Fruit fly (Drosophila melanogaster): ENCODE results near the gene betaTub97EF.

Gene betaTub97EF

DNA sequence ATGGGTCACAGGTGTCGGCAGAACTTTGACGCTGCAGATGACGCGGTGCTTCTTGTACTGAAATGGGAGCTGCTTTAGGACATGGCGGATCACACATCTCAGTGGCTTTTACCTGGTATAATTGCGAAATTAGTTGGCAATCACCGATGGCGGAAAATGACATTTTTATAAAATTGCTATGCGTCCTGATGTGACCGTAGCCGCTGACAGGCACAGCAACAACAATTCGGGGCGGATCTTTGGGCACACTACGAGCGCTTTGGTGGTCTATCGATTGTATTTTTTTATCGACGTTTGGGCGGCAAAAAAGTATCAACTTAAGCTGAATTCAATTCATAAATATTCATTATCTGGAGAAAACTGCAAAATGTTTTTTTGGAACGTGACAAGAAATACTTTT lies 34.3 kb downstream of the betaTub97EF start, which contains the start of gene CG4951 (continued):
- TF ChIP-seq crp (GFP tag; optimal IDR thresholded peaks at IDR 0.05), result peak in 1 of 2 experiments; percentile 20
- no peak for TF ChIP-seq ATbp (GFP tag; optimal IDR thresholded peaks at IDR 0.05)
- TF ChIP-seq Xrp1 (GFP tag; IDR thresholded peaks at IDR 0.05), result no peak
- no peak for TF ChIP-seq tio (GFP tag; optimal IDR thresholded peaks at IDR 0.05)
- TF ChIP-seq CG31388 (GFP tag; optimal IDR thresholded peaks at IDR 0.05), result no peak
- no peak for TF ChIP-seq lbe (GFP tag; optimal IDR thresholded peaks at IDR 0.05)
- TF ChIP-seq CG8290 (GFP tag; optimal IDR thresholded peaks at IDR 0.05), result no peak
- TF ChIP-seq CG8290 (tag; optimal IDR thresholded peaks at IDR 0.05), result no peak
- no peak for TF ChIP-seq disco-r (GFP tag; optimal IDR thresholded peaks at IDR 0.05)
- no peak for TF ChIP-seq CG12744 (GFP tag; optimal IDR thresholded peaks at IDR 0.05)
- TF ChIP-seq CG12391 (tag; optimal IDR thresholded peaks at IDR 0.05), result no peak
- no peak for TF ChIP-seq fd96Cb (tag; optimal IDR thresholded peaks at IDR 0.05)
- no peak for TF ChIP-seq CG7839 (tag; optimal IDR thresholded peaks at IDR 0.05)
- TF ChIP-seq CG11723 (GFP tag; optimal IDR thresholded peaks at IDR 0.05), result no peak
- TF ChIP-seq CG7271 (tag; optimal IDR thresholded peaks at IDR 0.05), result no peak
- no peak for TF ChIP-seq sqz (GFP tag; optimal IDR thresholded peaks at IDR 0.05)
- peak; percentile 62 for TF ChIP-seq Sin3A (optimal IDR thresholded peaks at IDR 0.05)
- peak; percentile 34; the same call in 1 of the 2 replicates for TF ChIP-seq vvl (GFP tag; IDR thresholded peaks at IDR 0.05)
- TF ChIP-seq CG8765 (GFP tag; IDR thresholded peaks at IDR 0.05), result no peak
- no peak for TF ChIP-seq dm (GFP tag; optimal IDR thresholded peaks at IDR 0.05)
- no peak for TF ChIP-seq CG13296 (GFP tag; optimal IDR thresholded peaks at IDR 0.05)
- no peak for TF ChIP-seq ro (GFP tag; IDR thresholded peaks at IDR 0.05)
- no peak for TF ChIP-seq zfh2 (GFP tag; optimal IDR thresholded peaks at IDR 0.05)
- TF ChIP-seq B-H1 (GFP tag; IDR thresholded peaks at IDR 0.05), result no peak
- TF ChIP-seq Spps (tag; optimal IDR thresholded peaks at IDR 0.05), result no peak
- TF ChIP-seq CG2712 (tag; optimal IDR thresholded peaks at IDR 0.05), result no peak
- peak; percentile 82 for TF ChIP-seq Med (GFP tag)
- TF ChIP-seq klu (GFP tag; IDR thresholded peaks at IDR 0.05), result no peak
- no peak for TF ChIP-seq az2 (GFP tag; optimal IDR thresholded peaks at IDR 0.05)
- peak; percentile 78 for TF ChIP-seq CG13287 (GFP tag; IDR thresholded peaks at IDR 0.05; ENCODE audit: partially characterized antibody)
- TF ChIP-seq stwl (tag; optimal IDR thresholded peaks at IDR 0.05), result peak; percentile 64
- TF ChIP-seq CG12236 (GFP tag; optimal IDR thresholded peaks at IDR 0.05), result no peak
- no peak for TF ChIP-seq Fer1 (GFP tag; optimal IDR thresholded peaks at IDR 0.05)
- TF ChIP-seq CG12299 (tag; optimal IDR thresholded peaks at IDR 0.05), result no peak
- TF ChIP-seq CG15479 (GFP tag; optimal IDR thresholded peaks at IDR 0.05), result no peak
- no peak for TF ChIP-seq CG13424 (tag; optimal IDR thresholded peaks at IDR 0.05)
- TF ChIP-seq D19B (GFP tag; optimal IDR thresholded peaks at IDR 0.05), result no peak
- TF ChIP-seq CG3281 (GFP tag; optimal IDR thresholded peaks at IDR 0.05), result no peak
- TF ChIP-seq zfh1 (GFP tag; IDR thresholded peaks at IDR 0.05), result no peak
- TF ChIP-seq ind (GFP tag; optimal IDR thresholded peaks at IDR 0.05), result no peak
- no peak for TF ChIP-seq Meics (GFP tag; optimal IDR thresholded peaks at IDR 0.05)
- no peak for TF ChIP-seq CG31441 (GFP tag; IDR thresholded peaks at IDR 0.05)
- no peak for TF ChIP-seq run (tag; optimal IDR thresholded peaks at IDR 0.05)
- TF ChIP-seq en (GFP tag; optimal IDR thresholded peaks at IDR 0.05), result no peak
- TF ChIP-seq Hey (tag; optimal IDR thresholded peaks at IDR 0.05), result no peak
- TF ChIP-seq Deaf1 (tag; optimal IDR thresholded peaks at IDR 0.05), result no peak
- no peak for TF ChIP-seq mam (GFP tag; optimal IDR thresholded peaks at IDR 0.05)
- no peak for TF ChIP-seq PHDP (tag; optimal IDR thresholded peaks at IDR 0.05)
- no peak for TF ChIP-seq dmrt99B (tag; optimal IDR thresholded peaks at IDR 0.05)
- TF ChIP-seq CG7987 (GFP tag; optimal IDR thresholded peaks at IDR 0.05), result no peak
- TF ChIP-seq ac (GFP tag; optimal IDR thresholded peaks at IDR 0.05), result no peak
- TF ChIP-seq Aef1 (GFP tag; IDR thresholded peaks at IDR 0.05), result peak; percentile 94
- TF ChIP-seq H15 (GFP tag; IDR thresholded peaks at IDR 0.05), result no peak
